Worm (Caenorhabditis elegans) whole organism, midembryonic: Measurements from ENCODE around the gene C50E10.1.

Experiments
- flt-1 ChIP-seq: fragments of 200-800 bp; sonication (Bioruptor generic); IDR thresholded peaks from 2 replicates; pipeline ENCODE4 v1.3.6; 2022; ENCODE audit warnings: missing genetic modification characterization, missing compliant biosample characterization
- ref-1 ChIP-seq: fragments of 200-800 bp; sonication (Bioruptor generic); conservative IDR thresholded peaks from 2 replicates; pipeline ENCODE4 v1.3.6; 2022; ENCODE audit warnings: missing genetic modification reagents, missing genetic modification characterization, missing compliant biosample characterization

DNA sequence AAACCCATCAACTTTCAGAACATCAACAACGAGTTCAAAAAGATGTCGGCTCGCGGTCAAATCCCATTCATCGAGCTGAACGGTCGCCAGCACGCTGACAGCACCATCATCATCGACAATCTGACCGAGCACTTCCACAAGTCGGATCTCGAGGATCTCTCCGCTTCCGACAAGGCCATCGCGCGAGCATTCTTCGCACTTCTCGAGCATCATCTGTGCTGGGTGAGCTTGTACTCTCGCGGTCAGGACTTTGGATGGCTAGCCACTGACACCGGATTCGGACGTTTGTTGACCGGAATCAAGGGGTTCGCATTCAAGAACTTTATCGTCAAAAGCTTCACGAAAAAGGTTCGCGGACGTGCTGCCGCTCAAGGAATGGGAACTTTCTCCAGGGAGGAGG, 37.4 kb downstream of the C50E10.1 start:
- TF ChIP-seq ref-1 (GFP tag; lab: Robert Waterston, UW), result no peak
- no peak for TF ChIP-seq flt-1 (GFP tag; lab: Robert Waterston, UW)
